Fruit fly (Drosophila melanogaster) whole organism, embryonic: ENCODE data around the gene CG7568.

Experiments
- ATbp ChIP-seq: fragments of 200-800 bp; sonication (Bioruptor generic); optimal IDR thresholded peaks from 2 replicates; lab custom pipeline; 2017; ENCODE audit warnings: missing biosample characterization, mild to moderate bottlenecking, missing genetic modification characterization, missing genetic modification reagents
- CG10267 ChIP-seq: fragments of 200-800 bp; sonication (Bioruptor generic); optimal IDR thresholded peaks from 2 replicates; lab custom pipeline; 2018; ENCODE audit warnings: missing biosample characterization, mild to moderate bottlenecking, missing genetic modification characterization, moderate library complexity
- CG10565 ChIP-seq: fragments of 200-800 bp; sonication (Bioruptor generic); optimal IDR thresholded peaks from 3 replicates; lab custom pipeline; 2016; ENCODE audit warnings: missing biosample characterization, mild to moderate bottlenecking, missing genetic modification characterization
- CG11247 ChIP-seq: fragments of 200-800 bp; sonication (Bioruptor generic); IDR thresholded peaks from 2 replicates; pipeline ENCODE4 v1.3.6; 2022; ENCODE audit warnings: missing biosample characterization, missing genetic modification characterization
- CG11504 ChIP-seq: fragments of 200-800 bp; sonication (Bioruptor generic); optimal IDR thresholded peaks from 3 replicates; lab custom pipeline; 2019; ENCODE audit warnings: missing biosample characterization, mild to moderate bottlenecking, missing genetic modification characterization, moderate library complexity
- CG11723 ChIP-seq: fragments of 200-800 bp; sonication (Bioruptor generic); optimal IDR thresholded peaks from 2 replicates; lab custom pipeline; 2017; ENCODE audit warnings: missing biosample characterization, mild to moderate bottlenecking, missing genetic modification characterization
- CG1233 ChIP-seq: fragments of 200-800 bp; sonication (Bioruptor generic); optimal IDR thresholded peaks from 4 replicates; lab custom pipeline; 2018; ENCODE audit warnings: missing biosample characterization, mild to moderate bottlenecking, missing genetic modification characterization
- CG12659 ChIP-seq: fragments of 200-800 bp; sonication (Bioruptor generic); optimal IDR thresholded peaks from 3 replicates; lab custom pipeline; 2017; ENCODE audit warnings: mild to moderate bottlenecking, missing biosample characterization, missing genetic modification reagents, missing genetic modification characterization
- CG1529 ChIP-seq: fragments of 200-800 bp; sonication (Bioruptor generic); optimal IDR thresholded peaks from 3 replicates; lab custom pipeline; 2018; ENCODE audit warnings: missing biosample characterization, missing genetic modification characterization
- CG15601 ChIP-seq: fragments of 200-800 bp; sonication (Bioruptor generic); optimal IDR thresholded peaks from 3 replicates; lab custom pipeline; 2019; ENCODE audit warnings: missing biosample characterization, mild to moderate bottlenecking, missing genetic modification characterization, moderate library complexity
- CG15696 ChIP-seq: fragments of 200-800 bp; sonication (Bioruptor generic); optimal IDR thresholded peaks from 2 replicates; lab custom pipeline; 2019; ENCODE audit warnings: missing biosample characterization, mild to moderate bottlenecking, missing genetic modification characterization, moderate library complexity
- CG1603 ChIP-seq: fragments of 200-800 bp; sonication (Bioruptor generic); optimal IDR thresholded peaks from 2 replicates; lab custom pipeline; 2019; ENCODE audit warnings: missing biosample characterization, mild to moderate bottlenecking, missing genetic modification characterization, moderate library complexity
- CG17328 ChIP-seq: fragments of 200-800 bp; sonication (Bioruptor generic); IDR thresholded peaks from 2 replicates; pipeline ENCODE4 v1.3.6; 2022; ENCODE audit warnings: missing biosample characterization, missing genetic modification characterization
- CG17361 ChIP-seq: fragments of 200-800 bp; sonication (Bioruptor generic); IDR thresholded peaks from 3 replicates; pipeline ENCODE4 v1.3.6; 2022; ENCODE audit warnings: missing biosample characterization, missing genetic modification characterization
- CG17568 ChIP-seq: fragments of 200-800 bp; sonication (Bioruptor generic); optimal IDR thresholded peaks from 2 replicates; lab custom pipeline; 2018; ENCODE audit warnings: missing biosample characterization, mild to moderate bottlenecking, missing genetic modification characterization, moderate library complexity
- CG17829 ChIP-seq: fragments of 200-800 bp; optimal IDR thresholded peaks from 2 replicates; lab custom pipeline; 2019; ENCODE audit warnings: missing biosample characterization, mild to moderate bottlenecking, missing genetic modification characterization, moderate library complexity
- CG18599 ChIP-seq: fragments of 200-800 bp; sonication (Bioruptor generic); optimal IDR thresholded peaks from 3 replicates; lab custom pipeline; 2017; ENCODE audit warnings: missing biosample characterization, missing genetic modification characterization, mild to moderate bottlenecking, moderate library complexity, missing genetic modification reagents
- CG2712 ChIP-seq: fragments of 200-800 bp; optimal IDR thresholded peaks from 3 replicates; lab custom pipeline; 2019; ENCODE audit warnings: missing biosample characterization, mild to moderate bottlenecking, missing genetic modification characterization, moderate library complexity
- CG31441 ChIP-seq: fragments of 200-800 bp; sonication (Bioruptor generic); IDR thresholded peaks from 2 replicates; pipeline ENCODE4 v1.3.6; 2022; ENCODE audit warnings: missing biosample characterization, missing genetic modification characterization
- CG6854 ChIP-seq: fragments of 200-800 bp; sonication (Bioruptor generic); optimal IDR thresholded peaks from 3 replicates; lab custom pipeline; 2017; ENCODE audit warnings: missing biosample characterization, mild to moderate bottlenecking, missing genetic modification characterization
- CG7556 ChIP-seq: fragments of 200-800 bp; sonication (Bioruptor generic); optimal IDR thresholded peaks from 2 replicates; lab custom pipeline; 2017; ENCODE audit warnings: missing biosample characterization, mild to moderate bottlenecking, missing genetic modification characterization
- CG9797 ChIP-seq: fragments of 200-800 bp; sonication (Bioruptor generic); optimal IDR thresholded peaks from 3 replicates; lab custom pipeline; 2018; ENCODE audit warnings: missing biosample characterization, mild to moderate bottlenecking, missing genetic modification characterization
- D19A ChIP-seq: fragments of 200-800 bp; optimal IDR thresholded peaks from 3 replicates; lab custom pipeline; 2019; ENCODE audit warnings: missing biosample characterization, mild to moderate bottlenecking, missing genetic modification characterization, moderate library complexity
- Deaf1 ChIP-seq: fragments of 200-800 bp; optimal IDR thresholded peaks from 3 replicates; lab custom pipeline; 2019; ENCODE audit warnings: missing biosample characterization, mild to moderate bottlenecking, missing genetic modification characterization, moderate library complexity
- Elba2 ChIP-seq: fragments of 200-800 bp; sonication (Bioruptor generic); optimal IDR thresholded peaks from 3 replicates; lab custom pipeline; 2016; ENCODE audit warnings: missing biosample characterization, missing genetic modification characterization
- Hey ChIP-seq: fragments of 200-800 bp; sonication (Bioruptor generic); optimal IDR thresholded peaks from 3 replicates; lab custom pipeline; 2018; ENCODE audit warnings: missing biosample characterization, mild to moderate bottlenecking, missing genetic modification characterization
- Jarid2 ChIP-seq: fragments of 200-800 bp; sonication (Bioruptor generic); optimal IDR thresholded peaks from 3 replicates; lab custom pipeline; 2017; ENCODE audit warnings: mild to moderate bottlenecking, missing biosample characterization, missing genetic modification reagents, missing genetic modification characterization
- Med ChIP-seq: fragments of 200-800 bp; sonication (Bioruptor generic); peaks from one replicate; lab custom pipeline; 2016; ENCODE audit warnings: missing biosample characterization, missing genetic modification characterization, mild to moderate bottlenecking, inconsistent platforms, moderate library complexity
- Nf-YB ChIP-seq: fragments of 200-800 bp; sonication (Bioruptor generic); optimal IDR thresholded peaks from 3 replicates; lab custom pipeline; 2019; ENCODE audit warnings: missing biosample characterization, mild to moderate bottlenecking, missing genetic modification characterization, moderate library complexity
- Oli ChIP-seq: fragments of 200-800 bp; sonication (Bioruptor generic); optimal IDR thresholded peaks from 2 replicates; lab custom pipeline; 2018; ENCODE audit warnings: missing biosample characterization, mild to moderate bottlenecking, missing genetic modification characterization, moderate library complexity
- aop ChIP-seq: fragments of 200-800 bp; sonication (Bioruptor generic); IDR thresholded peaks from 2 replicates; pipeline ENCODE4 v1.3.6; 2022; ENCODE audit warnings: missing biosample characterization, missing genetic modification characterization
- cato ChIP-seq: fragments of 200-800 bp; sonication (Bioruptor generic); optimal IDR thresholded peaks from 2 replicates; lab custom pipeline; 2016; ENCODE audit warnings: missing biosample characterization, missing genetic modification characterization, borderline replicate concordance
- caup ChIP-seq: fragments of 200-800 bp; sonication (Bioruptor generic); optimal IDR thresholded peaks from 3 replicates; lab custom pipeline; 2017; ENCODE audit warnings: missing biosample characterization, mild to moderate bottlenecking, missing genetic modification characterization, moderate library complexity; ENCODE audit not compliant: severe bottlenecking
- dan ChIP-seq: fragments of 200-800 bp; sonication (Bioruptor generic); IDR thresholded peaks from 2 replicates; pipeline ENCODE4 v1.3.6; 2022; ENCODE audit warnings: missing biosample characterization, missing genetic modification characterization
- dmrt11E ChIP-seq: fragments of 200-800 bp; sonication (Bioruptor generic); optimal IDR thresholded peaks from 3 replicates; lab custom pipeline; 2018; ENCODE audit warnings: missing biosample characterization, mild to moderate bottlenecking, missing genetic modification characterization, moderate library complexity
- ind ChIP-seq: fragments of 200-800 bp; sonication (Bioruptor generic); optimal IDR thresholded peaks from 3 replicates; lab custom pipeline; 2016; ENCODE audit warnings: missing biosample characterization, missing genetic modification characterization
- jumu ChIP-seq: fragments of 200-800 bp; sonication (Bioruptor generic); optimal IDR thresholded peaks from 3 replicates; lab custom pipeline; 2016; ENCODE audit warnings: missing biosample characterization, missing genetic modification characterization
- lbe ChIP-seq: fragments of 200-800 bp; sonication (Bioruptor generic); optimal IDR thresholded peaks from 2 replicates; lab custom pipeline; 2016; ENCODE audit warnings: missing biosample characterization, mild to moderate bottlenecking, missing genetic modification characterization
- peb ChIP-seq: fragments of 200-800 bp; sonication (Bioruptor generic); IDR thresholded peaks from 2 replicates; pipeline ENCODE4 v1.3.6; 2022; ENCODE audit warnings: missing biosample characterization, missing genetic modification characterization
- phol ChIP-seq: fragments of 200-800 bp; sonication (Bioruptor generic); optimal IDR thresholded peaks from 3 replicates; lab custom pipeline; 2018; ENCODE audit warnings: missing biosample characterization, mild to moderate bottlenecking, missing genetic modification characterization, moderate library complexity
- pros ChIP-seq: fragments of 200-800 bp; sonication (Bioruptor generic); optimal IDR thresholded peaks from 3 replicates; lab custom pipeline; 2019; ENCODE audit warnings: missing biosample characterization, mild to moderate bottlenecking, missing genetic modification characterization, moderate library complexity
- row ChIP-seq: fragments of 200-800 bp; sonication (Bioruptor generic); IDR thresholded peaks from 3 replicates; pipeline ENCODE4 v1.3.6; 2022; ENCODE audit warnings: missing biosample characterization, missing genetic modification characterization
- sc ChIP-seq, 3 experiments: fragments of >200 bp in 2 of 3; fragments of 200-800 bp in 1 of 3; sonication (Bioruptor generic) in 1 of 3; optimal IDR thresholded peaks; 2 replicates in 2 of 3; 3 replicates in 1 of 3; lab custom pipeline; 2017; ENCODE audit warnings: mild to moderate bottlenecking in 1 of 3, missing biosample characterization in 1 of 3, missing genetic modification characterization in 1 of 3, missing genetic modification reagents in 1 of 3
- sens ChIP-seq: fragments of 200-800 bp; sonication (Bioruptor generic); peaks from one replicate; lab custom pipeline; 2016; ENCODE audit warnings: missing biosample characterization, missing genetic modification characterization
- tap ChIP-seq: fragments of 200-800 bp; optimal IDR thresholded peaks from 3 replicates; lab custom pipeline; 2019; ENCODE audit warnings: missing biosample characterization, mild to moderate bottlenecking, missing genetic modification characterization, moderate library complexity
- tio ChIP-seq: fragments of 200-800 bp; sonication (Bioruptor generic); optimal IDR thresholded peaks from 2 replicates; lab custom pipeline; 2017; ENCODE audit warnings: missing biosample characterization, missing genetic modification characterization, inconsistent platforms
- unpg ChIP-seq: fragments of 200-800 bp; sonication (Bioruptor generic); optimal IDR thresholded peaks from 3 replicates; lab custom pipeline; 2018; ENCODE audit warnings: missing biosample characterization, mild to moderate bottlenecking, missing genetic modification characterization, moderate library complexity
- usp ChIP-seq: fragments of >200 bp; optimal IDR thresholded peaks from 2 replicates; lab custom pipeline; 2017; ENCODE audit warnings: missing biosample characterization, missing genetic modification characterization
- wek ChIP-seq: fragments of 200-800 bp; sonication (Bioruptor generic); optimal IDR thresholded peaks from 3 replicates; lab custom pipeline; 2018; ENCODE audit warnings: missing biosample characterization, mild to moderate bottlenecking, missing genetic modification characterization, moderate library complexity

The CG7568 gene

DNA sequence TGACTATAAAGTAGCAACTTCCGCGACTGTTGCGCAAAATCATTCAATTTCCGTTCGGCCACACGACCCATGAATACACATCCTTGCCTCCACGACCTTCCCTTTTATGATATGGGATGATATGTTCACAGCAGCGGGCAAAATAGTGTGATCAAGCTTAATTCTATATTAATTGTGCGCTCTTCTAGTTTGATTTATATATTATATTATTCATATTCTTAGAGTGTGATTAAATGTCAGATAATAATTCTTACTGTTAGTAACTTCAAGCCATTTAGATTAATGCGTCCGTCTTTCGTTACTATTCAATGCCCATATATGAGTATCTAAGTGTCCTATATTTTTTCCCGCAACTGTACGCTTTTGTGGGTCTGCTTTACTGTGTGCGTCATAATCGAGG is 19.2 kb downstream of the CG7568 start:
- TF ChIP-seq dmrt11E (tag; lab: Kevin White, UChicago) (peak; percentile 74), Oli (peak; percentile 48), CG1233 (GFP tag; lab: Kevin White, UChicago) (peak; percentile 0), CG17829 (tag; lab: Kevin White, UChicago) (peak; percentile 53), ATbp (peak; percentile 37), aop (no peak), unpg (GFP tag; lab: Kevin White, UChicago) (peak; percentile 39), CG1603 (peak; percentile 2), CG15696 (tag; lab: Kevin White, UChicago) (peak; percentile 56), CG10565 (GFP tag; lab: Kevin White, UChicago) (no peak), Nf-YB (peak; percentile 13), tap (tag; lab: Kevin White, UChicago) (peak; percentile 55), row (peak; percentile 79), jumu (no peak), caup (GFP tag; lab: Kevin White, UChicago) (peak; percentile 8), CG1529 (GFP tag; lab: Kevin White, UChicago) (peak; percentile 29), sc (optimal IDR thresholded peaks at IDR 0.05; lab: Kevin White, UChicago) (no peak), sc (GFP tag; optimal IDR thresholded peaks at IDR 0.05; lab: Kevin White, UChicago) (peak; percentile 10), cato (GFP tag; lab: Kevin White, UChicago) (no peak), lbe (no peak), ind (GFP tag; lab: Kevin White, UChicago) (peak; percentile 25), Jarid2 (GFP tag; lab: Kevin White, UChicago) (no peak), CG18599 (GFP tag; lab: Kevin White, UChicago) (peak; percentile 69), CG11504 (tag; lab: Kevin White, UChicago) (peak; percentile 71), CG15601 (tag; lab: Kevin White, UChicago) (peak; percentile 38), CG2712 (peak; percentile 77), Hey (tag; lab: Kevin White, UChicago) (peak; percentile 6), tio (peak; percentile 16), CG11723 (GFP tag; lab: Kevin White, UChicago) (peak; percentile 6), dan (GFP tag; lab: Robert Waterston, UW) (no peak), CG17328 (GFP tag; lab: Robert Waterston, UW) (peak; percentile 43; the same call in 1 of the 2 replicates), CG17568 (GFP tag; lab: Kevin White, UChicago) (peak; percentile 21), phol (tag; lab: Kevin White, UChicago) (peak; percentile 58), Med (GFP tag; lab: Kevin White, UChicago) (peak; percentile 20), peb (GFP tag; lab: Robert Waterston, UW) (no peak), CG10267 (tag; lab: Kevin White, UChicago) (peak; percentile 60), D19A (tag; lab: Kevin White, UChicago) (peak; percentile 62), CG9797 (GFP tag; lab: Kevin White, UChicago) (no peak), CG7556 (GFP tag; lab: Kevin White, UChicago) (peak; percentile 61), usp (no peak), CG17361 (GFP tag; lab: Robert Waterston, UW) (peak; percentile 43; the same call in 2 of the 3 replicates), CG31441 (GFP tag; lab: Robert Waterston, UW) (peak; percentile 57), CG12659 (GFP tag; lab: Kevin White, UChicago) (peak; percentile 10), Elba2 (no peak), CG6854 (GFP tag; lab: Kevin White, UChicago) (no peak), pros (GFP tag; lab: Kevin White, UChicago) (peak; percentile 36), sens (peak; percentile 61), wek (GFP tag; lab: Kevin White, UChicago) (no peak), CG11247 (GFP tag; lab: Robert Waterston, UW) (no peak), Deaf1 (tag; lab: Kevin White, UChicago) (peak; percentile 19)
